Fruit fly (Drosophila melanogaster) whole organism, embryonic: ENCODE results near the gene CG34284.

ENCODE experiments used
- CG10209 ChIP-seq: fragments of 200-800 bp; sonication (Bioruptor generic); optimal IDR thresholded peaks from 3 replicates; lab custom pipeline; 2017; ENCODE audit warnings: missing biosample characterization, mild to moderate bottlenecking, missing genetic modification characterization, missing genetic modification reagents
- CG1024 ChIP-seq: fragments of 200-800 bp; sonication (Bioruptor generic); IDR thresholded peaks from 2 replicates; pipeline ENCODE4 v1.3.6; 2022; ENCODE audit warnings: missing biosample characterization, missing genetic modification characterization
- CG13287 ChIP-seq: fragments of 200-800 bp; sonication (Bioruptor generic); IDR thresholded peaks from 2 replicates; pipeline ENCODE4 v1.3.6; 2022; ENCODE audit warnings: missing biosample characterization, missing genetic modification characterization; ENCODE audit not compliant: partially characterized antibody
- CG14050 ChIP-seq: fragments of 200-800 bp; sonication (Bioruptor generic); IDR thresholded peaks from 3 replicates; pipeline ENCODE4 v1.3.6; 2022; ENCODE audit warnings: missing biosample characterization, missing genetic modification characterization
- CG15269 ChIP-seq: fragments of 200-800 bp; sonication (Bioruptor generic); optimal IDR thresholded peaks from 2 replicates; lab custom pipeline; 2018; ENCODE audit warnings: missing biosample characterization, mild to moderate bottlenecking, missing genetic modification characterization, moderate library complexity
- CG17912 ChIP-seq: fragments of 200-800 bp; sonication (Bioruptor generic); optimal IDR thresholded peaks from 2 replicates; lab custom pipeline; 2018; ENCODE audit warnings: missing biosample characterization, mild to moderate bottlenecking, missing genetic modification characterization
- CG2202 ChIP-seq: fragments of 200-800 bp; sonication (Bioruptor generic); optimal IDR thresholded peaks from 2 replicates; lab custom pipeline; 2018; ENCODE audit warnings: missing biosample characterization, mild to moderate bottlenecking, missing genetic modification characterization
- CG3407 ChIP-seq: fragments of 200-800 bp; sonication (Bioruptor generic); optimal IDR thresholded peaks from 2 replicates; lab custom pipeline; 2018; ENCODE audit warnings: missing biosample characterization, mild to moderate bottlenecking, missing genetic modification characterization
- CG34376 ChIP-seq: fragments of 200-800 bp; sonication (Bioruptor generic); optimal IDR thresholded peaks from 2 replicates; lab custom pipeline; 2018; ENCODE audit warnings: missing biosample characterization, mild to moderate bottlenecking, missing genetic modification characterization
- CG3726 ChIP-seq: fragments of 200-800 bp; sonication (Bioruptor generic); IDR thresholded peaks from 3 replicates; pipeline ENCODE4, ENCODE4 v1.3.6; 2022; ENCODE audit warnings: missing biosample characterization, missing genetic modification characterization
- CG43689 ChIP-seq: fragments of 200-800 bp; sonication (Bioruptor generic); IDR thresholded peaks from 2 replicates; pipeline ENCODE4 v1.3.6; 2022; ENCODE audit warnings: missing biosample characterization, missing genetic modification characterization
- CG6254 ChIP-seq: fragments of 200-800 bp; sonication (Bioruptor generic); optimal IDR thresholded peaks from 3 replicates; lab custom pipeline; 2017; ENCODE audit warnings: mild to moderate bottlenecking, missing biosample characterization, missing genetic modification reagents, missing genetic modification characterization
- CG6654 ChIP-seq: fragments of 200-800 bp; sonication (Bioruptor generic); optimal IDR thresholded peaks from 2 replicates; lab custom pipeline; 2017; ENCODE audit warnings: missing biosample characterization, mild to moderate bottlenecking, missing genetic modification characterization
- CG7357 ChIP-seq: fragments of 200-800 bp; sonication (Bioruptor generic); IDR thresholded peaks from 3 replicates; pipeline ENCODE4 v1.3.6; 2022; ENCODE audit warnings: missing biosample characterization, missing genetic modification characterization
- CG7745 ChIP-seq: fragments of 200-800 bp; sonication (Bioruptor generic); optimal IDR thresholded peaks from 2 replicates; lab custom pipeline; 2018; ENCODE audit warnings: missing biosample characterization, mild to moderate bottlenecking, missing genetic modification characterization, moderate library complexity
- CG8290 ChIP-seq, 3 experiments: fragments of 200-800 bp; sonication (Bioruptor generic); optimal IDR thresholded peaks; 2 replicates each; lab custom pipeline; 2016 to 2019; ENCODE audit warnings: missing biosample characterization in 3 of 3, missing genetic modification characterization in 3 of 3, mild to moderate bottlenecking in 2 of 3, moderate library complexity in 1 of 3
- CG8359 ChIP-seq: fragments of 200-800 bp; sonication (Bioruptor generic); optimal IDR thresholded peaks from 2 replicates; lab custom pipeline; 2017; ENCODE audit warnings: missing biosample characterization, mild to moderate bottlenecking, missing genetic modification characterization, borderline replicate concordance
- CG8765 ChIP-seq: fragments of 200-800 bp; sonication (Bioruptor generic); IDR thresholded peaks from 2 replicates; pipeline ENCODE4 v1.3.6; 2022; ENCODE audit warnings: missing biosample characterization, missing genetic modification characterization
- Chrac-16 ChIP-seq: fragments of 200-800 bp; sonication (Bioruptor generic); optimal IDR thresholded peaks from 3 replicates; lab custom pipeline; 2016; ENCODE audit warnings: missing biosample characterization, missing genetic modification characterization
- Doc3 ChIP-seq: fragments of 200-800 bp; sonication (Bioruptor generic); IDR thresholded peaks from 3 replicates; pipeline ENCODE4 v1.3.6; 2022; ENCODE audit warnings: missing biosample characterization, missing genetic modification characterization; ENCODE audit not compliant: partially characterized antibody
- E2f1 ChIP-seq: fragments of 200-800 bp; sonication (Bioruptor generic); IDR thresholded peaks from 2 replicates; pipeline ENCODE4 v1.3.6; 2022; ENCODE audit warnings: missing biosample characterization, missing genetic modification characterization
- Elba2 ChIP-seq: fragments of 200-800 bp; sonication (Bioruptor generic); optimal IDR thresholded peaks from 3 replicates; lab custom pipeline; 2016; ENCODE audit warnings: missing biosample characterization, missing genetic modification characterization
- H2.0 ChIP-seq: fragments of 200-800 bp; sonication (Bioruptor generic); IDR thresholded peaks from 2 replicates; pipeline ENCODE4 v1.3.6; 2022; ENCODE audit warnings: missing biosample characterization, missing genetic modification characterization
- HLH54F ChIP-seq: fragments of 200-800 bp; sonication (Bioruptor generic); optimal IDR thresholded peaks from 3 replicates; lab custom pipeline; 2016; ENCODE audit warnings: missing biosample characterization, missing genetic modification characterization
- Lim3 ChIP-seq: fragments of 200-800 bp; sonication (Bioruptor generic); IDR thresholded peaks from 2 replicates; pipeline ENCODE4 v1.3.6; 2022; ENCODE audit warnings: missing biosample characterization, missing genetic modification characterization
- MESR4 ChIP-seq: fragments of 200-800 bp; sonication (Bioruptor generic); optimal IDR thresholded peaks from 2 replicates; lab custom pipeline; 2018; ENCODE audit warnings: missing biosample characterization, mild to moderate bottlenecking, missing genetic modification characterization, moderate library complexity
- NK7.1 ChIP-seq: fragments of 200-800 bp; sonication (Bioruptor generic); optimal IDR thresholded peaks from 3 replicates; lab custom pipeline; 2016; ENCODE audit warnings: missing biosample characterization, missing genetic modification characterization
- Spps ChIP-seq: fragments of 200-800 bp; sonication (Bioruptor generic); optimal IDR thresholded peaks from 2 replicates; lab custom pipeline; 2018; ENCODE audit warnings: missing biosample characterization, mild to moderate bottlenecking, missing genetic modification characterization
- ato ChIP-seq: fragments of 200-800 bp; sonication (Bioruptor generic); IDR thresholded peaks from 2 replicates; pipeline ENCODE4 v1.3.6; 2022; ENCODE audit warnings: missing biosample characterization, missing genetic modification characterization; ENCODE audit not compliant: partially characterized antibody
- dan ChIP-seq: fragments of 200-800 bp; sonication (Bioruptor generic); IDR thresholded peaks from 2 replicates; pipeline ENCODE4 v1.3.6; 2022; ENCODE audit warnings: missing biosample characterization, missing genetic modification characterization
- dmrt99B ChIP-seq: fragments of 200-800 bp; sonication (Bioruptor generic); optimal IDR thresholded peaks from 2 replicates; lab custom pipeline; 2018; ENCODE audit warnings: missing biosample characterization, mild to moderate bottlenecking, missing genetic modification characterization, moderate library complexity
- fru ChIP-seq: fragments of >200 bp; optimal IDR thresholded peaks from 2 replicates; lab custom pipeline; 2017
- lab ChIP-seq: fragments of 200-800 bp; sonication (Bioruptor generic); optimal IDR thresholded peaks from 3 replicates; lab custom pipeline; 2017; ENCODE audit warnings: missing biosample characterization, missing genetic modification characterization, mild to moderate bottlenecking, moderate library complexity, missing genetic modification reagents
- mam ChIP-seq: fragments of 200-800 bp; sonication (Bioruptor generic); optimal IDR thresholded peaks from 3 replicates; lab custom pipeline; 2016; ENCODE audit warnings: missing biosample characterization, missing genetic modification characterization
- odd ChIP-seq: fragments of 200-800 bp; sonication (Bioruptor generic); optimal IDR thresholded peaks from 2 replicates; lab custom pipeline; 2017; ENCODE audit warnings: missing biosample characterization, mild to moderate bottlenecking, missing genetic modification characterization
- pan ChIP-seq, 4 experiments: fragments of >200 bp in 3 of 4; fragments of 200-800 bp in 1 of 4; sonication (Bioruptor generic) in 1 of 4; optimal IDR thresholded peaks in 3 of 4; IDR thresholded peaks in 1 of 4; 2 replicates each; pipeline versions ENCODE4 v1.3.6 to Lab custom; 2017 to 2022; ENCODE audit warnings: missing biosample characterization in 2 of 4, missing genetic modification characterization in 2 of 4, mixed read lengths in 1 of 4
- pb ChIP-seq: fragments of 200-800 bp; sonication (Bioruptor generic); optimal IDR thresholded peaks from 3 replicates; lab custom pipeline; 2016; ENCODE audit warnings: missing biosample characterization, missing genetic modification characterization
- pita ChIP-seq: fragments of 200-800 bp; sonication (Bioruptor generic); optimal IDR thresholded peaks from 2 replicates; lab custom pipeline; 2017; ENCODE audit warnings: missing biosample characterization, mild to moderate bottlenecking, missing genetic modification characterization
- pros ChIP-seq: fragments of 200-800 bp; sonication (Bioruptor generic); optimal IDR thresholded peaks from 3 replicates; lab custom pipeline; 2019; ENCODE audit warnings: missing biosample characterization, mild to moderate bottlenecking, missing genetic modification characterization, moderate library complexity
- row ChIP-seq: fragments of 200-800 bp; sonication (Bioruptor generic); IDR thresholded peaks from 3 replicates; pipeline ENCODE4 v1.3.6; 2022; ENCODE audit warnings: missing biosample characterization, missing genetic modification characterization
- run ChIP-seq: fragments of 200-800 bp; sonication (Bioruptor generic); optimal IDR thresholded peaks from 3 replicates; lab custom pipeline; 2018; ENCODE audit warnings: missing biosample characterization, mild to moderate bottlenecking, missing genetic modification characterization
- schlank ChIP-seq: fragments of 200-800 bp; sonication (Bioruptor generic); optimal IDR thresholded peaks from 2 replicates; lab custom pipeline; 2018; ENCODE audit warnings: missing biosample characterization, mild to moderate bottlenecking, missing genetic modification characterization
- shn ChIP-seq: fragments of 200-800 bp; sonication (Bioruptor generic); optimal IDR thresholded peaks from 3 replicates; lab custom pipeline; 2016; ENCODE audit warnings: missing biosample characterization, missing genetic modification characterization
- trem ChIP-seq: fragments of 200-800 bp; optimal IDR thresholded peaks from 3 replicates; lab custom pipeline; 2019; ENCODE audit warnings: missing biosample characterization, mild to moderate bottlenecking, missing genetic modification characterization, moderate library complexity
- unpg ChIP-seq: fragments of 200-800 bp; sonication (Bioruptor generic); optimal IDR thresholded peaks from 3 replicates; lab custom pipeline; 2018; ENCODE audit warnings: missing biosample characterization, mild to moderate bottlenecking, missing genetic modification characterization, moderate library complexity
- vfl ChIP-seq: fragments of 200-800 bp; sonication (Bioruptor generic); optimal IDR thresholded peaks from 2 replicates; lab custom pipeline; 2016; ENCODE audit warnings: missing biosample characterization, missing genetic modification characterization
- wor ChIP-seq: fragments of 200-800 bp; sonication (Bioruptor generic); IDR thresholded peaks from 2 replicates; pipeline ENCODE4 v1.3.6; 2022; ENCODE audit warnings: missing biosample characterization, missing genetic modification characterization

Gene CG34284

DNA sequence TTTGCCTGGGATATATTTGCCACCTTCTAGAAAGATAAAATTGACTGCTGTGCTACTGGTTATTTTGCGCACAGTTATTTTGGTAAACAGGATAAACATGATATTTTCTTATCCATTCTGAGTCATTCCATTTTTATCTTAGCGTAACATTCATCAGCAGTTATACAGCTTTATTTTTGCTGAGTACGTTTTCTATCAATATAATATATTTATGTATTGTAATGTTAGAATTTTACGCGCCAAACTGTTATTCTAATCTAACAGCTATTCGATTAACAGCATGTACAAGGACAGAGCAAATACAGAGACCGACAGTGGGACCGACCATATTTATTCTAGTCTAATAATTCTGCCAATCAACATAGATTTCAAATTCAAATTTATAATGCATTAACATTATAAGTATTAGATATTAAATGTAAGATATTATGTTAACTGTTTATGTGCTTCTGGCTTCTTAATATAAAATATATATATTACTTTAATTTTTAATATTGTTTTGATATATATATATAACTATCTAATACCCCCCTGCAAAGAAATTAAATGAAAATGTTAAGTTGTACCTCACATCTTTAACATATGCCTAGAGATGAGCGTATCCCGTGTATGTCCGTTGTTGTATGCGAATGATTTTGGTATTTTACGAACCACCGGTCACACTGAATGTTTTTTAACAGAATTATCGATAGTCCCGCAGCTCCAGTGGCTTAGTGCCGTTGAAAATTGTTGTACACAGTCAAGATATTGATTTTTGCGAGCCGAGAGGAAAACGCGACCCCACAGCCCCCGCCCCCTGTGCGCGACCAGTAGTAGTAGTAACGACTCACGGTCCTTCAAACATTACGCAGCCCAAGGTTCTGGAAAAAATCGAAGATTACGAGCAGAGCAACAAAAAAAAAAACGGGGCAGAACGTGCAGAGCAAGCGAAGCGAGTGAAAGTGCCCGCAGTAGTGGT, 3.5 kb upstream of the CG34284 start, which contains the start of gene EndoA (continued):
- TF ChIP-seq Doc3 (GFP tag; lab: Robert Waterston, UW) = peak; percentile 57; the same call in 2 of the 3 replicates
- TF ChIP-seq CG8765 (GFP tag; lab: Robert Waterston, UW) = no peak
- peak; percentile 5 for TF ChIP-seq CG3407
- TF ChIP-seq CG10209 (GFP tag; lab: Kevin White, UChicago) = peak; percentile 32
- no peak for TF ChIP-seq CG3726 (GFP tag; lab: Robert Waterston, UW)
- TF ChIP-seq CG43689 (GFP tag; lab: Robert Waterston, UW) = no peak
- TF ChIP-seq Spps (tag; lab: Kevin White, UChicago) = no peak
- TF ChIP-seq CG15269 (tag; lab: Kevin White, UChicago) = peak; percentile 60
- no peak for TF ChIP-seq odd
- no peak for TF ChIP-seq CG2202
- TF ChIP-seq wor (GFP tag; lab: Robert Waterston, UW) = no peak
- TF ChIP-seq pb (GFP tag; lab: Kevin White, UChicago) = no peak
- peak; percentile 13 for TF ChIP-seq CG6254 (GFP tag; lab: Kevin White, UChicago)
- 0 out of 3 replicates have a peak, but pooled peaks have one; percentile 27 for TF ChIP-seq CG14050 (GFP tag; lab: Robert Waterston, UW)
- peak; percentile 52 for TF ChIP-seq ato (GFP tag; lab: Robert Waterston, UW)
- TF ChIP-seq Chrac-16 (GFP tag; lab: Kevin White, UChicago) = peak; percentile 6
- no peak for TF ChIP-seq CG1024
- peak; percentile 95 for TF ChIP-seq MESR4 (GFP tag; lab: Kevin White, UChicago)
- peak; percentile 43; the same call in 1 of the 2 replicates for TF ChIP-seq E2f1
- no peak for TF ChIP-seq run (tag; lab: Kevin White, UChicago)
- no peak for TF ChIP-seq pita (GFP tag; lab: Kevin White, UChicago)
- TF ChIP-seq CG17912 = no peak
- TF ChIP-seq fru = no peak
- TF ChIP-seq Elba2 (GFP tag; lab: Kevin White, UChicago) = no peak
- TF ChIP-seq unpg (GFP tag; lab: Kevin White, UChicago) = peak; percentile 55
- TF ChIP-seq row (GFP tag; lab: Robert Waterston, UW) = peak; percentile 79
- no peak for TF ChIP-seq CG7357
- TF ChIP-seq NK7.1 (GFP tag; lab: Kevin White, UChicago) = no peak
- no peak for TF ChIP-seq CG6654 (GFP tag; lab: Kevin White, UChicago)
- peak; percentile 83 for TF ChIP-seq CG13287 (GFP tag; lab: Robert Waterston, UW)
- TF ChIP-seq CG34376 (GFP tag; lab: Kevin White, UChicago) = no peak
- TF ChIP-seq pan (optimal IDR thresholded peaks at IDR 0.05; lab: Kevin White, UChicago) = no peak
- peak in 1 of 2 experiments; percentile 64 for TF ChIP-seq pan (GFP tag; optimal IDR thresholded peaks at IDR 0.05 in 1 of 2, IDR thresholded peaks at IDR 0.05 in 1 of 2)
- no peak for TF ChIP-seq CG7745 (tag; lab: Kevin White, UChicago)
- no peak for TF ChIP-seq HLH54F (GFP tag; lab: Kevin White, UChicago)
- TF ChIP-seq schlank (tag; lab: Kevin White, UChicago) = no peak
- TF ChIP-seq pros (GFP tag; lab: Kevin White, UChicago) = no peak
- peak; percentile 49 for TF ChIP-seq trem
- TF ChIP-seq dmrt99B = peak; percentile 52
- peak; percentile 53 for TF ChIP-seq lab (GFP tag; lab: Kevin White, UChicago)
- no peak for TF ChIP-seq vfl
- no peak for TF ChIP-seq H2.0
- no peak for TF ChIP-seq shn (GFP tag; lab: Kevin White, UChicago)
- TF ChIP-seq mam (GFP tag; lab: Kevin White, UChicago) = peak; percentile 8
- TF ChIP-seq CG8290 (GFP tag; optimal IDR thresholded peaks at IDR 0.05; lab: Kevin White, UChicago) = no peak
- TF ChIP-seq CG8290 (tag; optimal IDR thresholded peaks at IDR 0.05; lab: Kevin White, UChicago) = peak in 1 of 2 experiments; percentile 63
- TF ChIP-seq Lim3 (GFP tag; lab: Robert Waterston, UW) = no peak
- no peak for TF ChIP-seq dan (GFP tag; lab: Robert Waterston, UW)
- TF ChIP-seq CG8359 (GFP tag; lab: Kevin White, UChicago) = no peak
